Fruit fly (Drosophila melanogaster) whole organism, embryonic: Measurements from ENCODE around the gene dysc.

Experiments
- Antp ChIP-seq: fragments of 200-800 bp; sonication (Bioruptor generic); optimal IDR thresholded peaks from 3 replicates; lab custom pipeline; 2016; ENCODE audit warnings: missing biosample characterization, missing genetic modification characterization
- Atf-2 ChIP-seq: fragments of 200-800 bp; sonication (Bioruptor generic); optimal IDR thresholded peaks from 2 replicates; lab custom pipeline; 2016; ENCODE audit warnings: missing biosample characterization, missing genetic modification characterization
- Awh ChIP-seq: fragments of 200-800 bp; sonication (Bioruptor generic); IDR thresholded peaks from 2 replicates; pipeline ENCODE4, ENCODE4 v1.3.6; 2022; ENCODE audit warnings: missing biosample characterization, missing genetic modification characterization
- CG10959 ChIP-seq: fragments of 200-800 bp; sonication (Bioruptor generic); IDR thresholded peaks from 2 replicates; pipeline ENCODE4 v1.3.6; 2022; ENCODE audit warnings: missing biosample characterization, missing genetic modification characterization
- CG10979 ChIP-seq: fragments of 200-800 bp; sonication (Bioruptor generic); optimal IDR thresholded peaks from 2 replicates; lab custom pipeline; 2018; ENCODE audit warnings: missing biosample characterization, mild to moderate bottlenecking, missing genetic modification characterization, moderate library complexity
- CG11504 ChIP-seq: fragments of 200-800 bp; sonication (Bioruptor generic); optimal IDR thresholded peaks from 3 replicates; lab custom pipeline; 2019; ENCODE audit warnings: missing biosample characterization, mild to moderate bottlenecking, missing genetic modification characterization, moderate library complexity
- CG13775 ChIP-seq: fragments of 200-800 bp; sonication (Bioruptor generic); optimal IDR thresholded peaks from 3 replicates; lab custom pipeline; 2017; ENCODE audit warnings: missing biosample characterization, mild to moderate bottlenecking, missing genetic modification characterization
- CG13894 ChIP-seq: fragments of 200-800 bp; sonication (Bioruptor generic); optimal IDR thresholded peaks from 3 replicates; lab custom pipeline; 2018; ENCODE audit warnings: missing biosample characterization, mild to moderate bottlenecking, missing genetic modification characterization, moderate library complexity
- CG15073 ChIP-seq: fragments of 200-800 bp; sonication (Bioruptor generic); optimal IDR thresholded peaks from 2 replicates; lab custom pipeline; 2016; ENCODE audit warnings: missing biosample characterization, missing genetic modification characterization
- CG15514 ChIP-seq: fragments of 200-800 bp; sonication (Bioruptor generic); optimal IDR thresholded peaks from 3 replicates; lab custom pipeline; 2017; ENCODE audit warnings: missing biosample characterization, missing genetic modification characterization, mild to moderate bottlenecking, moderate library complexity, missing genetic modification reagents
- CG16863 ChIP-seq: fragments of 200-800 bp; sonication (Bioruptor generic); optimal IDR thresholded peaks from 3 replicates; lab custom pipeline; 2016; ENCODE audit warnings: missing biosample characterization, missing genetic modification characterization
- CG34376 ChIP-seq: fragments of 200-800 bp; sonication (Bioruptor generic); optimal IDR thresholded peaks from 2 replicates; lab custom pipeline; 2018; ENCODE audit warnings: missing biosample characterization, mild to moderate bottlenecking, missing genetic modification characterization
- CG3995 ChIP-seq: fragments of 200-800 bp; sonication (Bioruptor generic); optimal IDR thresholded peaks from 3 replicates; lab custom pipeline; 2016; ENCODE audit warnings: missing biosample characterization, missing genetic modification characterization
- CG42726 ChIP-seq: fragments of 200-800 bp; sonication (Bioruptor generic); IDR thresholded peaks from 2 replicates; pipeline ENCODE4 v1.3.6; 2022; ENCODE audit warnings: missing biosample characterization, missing genetic modification characterization; ENCODE audit not compliant: partially characterized antibody
- CG6765 ChIP-seq: fragments of 200-800 bp; sonication (Bioruptor generic); optimal IDR thresholded peaks from 3 replicates; lab custom pipeline; 2017; ENCODE audit warnings: missing biosample characterization, mild to moderate bottlenecking, missing genetic modification characterization
- CG7745 ChIP-seq: fragments of 200-800 bp; sonication (Bioruptor generic); optimal IDR thresholded peaks from 2 replicates; lab custom pipeline; 2018; ENCODE audit warnings: missing biosample characterization, mild to moderate bottlenecking, missing genetic modification characterization, moderate library complexity
- CG9215 ChIP-seq: fragments of 200-800 bp; sonication (Bioruptor generic); IDR thresholded peaks from 2 replicates; pipeline ENCODE4 v1.3.6; 2022; ENCODE audit warnings: missing biosample characterization, missing genetic modification characterization
- CG9797 ChIP-seq: fragments of 200-800 bp; sonication (Bioruptor generic); optimal IDR thresholded peaks from 3 replicates; lab custom pipeline; 2018; ENCODE audit warnings: missing biosample characterization, mild to moderate bottlenecking, missing genetic modification characterization
- CG9932 ChIP-seq: fragments of 200-800 bp; sonication (Bioruptor generic); IDR thresholded peaks from 2 replicates; pipeline ENCODE4 v1.3.6; 2022; ENCODE audit warnings: missing biosample characterization, missing genetic modification characterization
- CoRest ChIP-seq: fragments of 200-800 bp; sonication (Bioruptor generic); optimal IDR thresholded peaks from 3 replicates; lab custom pipeline; 2018; ENCODE audit warnings: missing biosample characterization, mild to moderate bottlenecking, missing genetic modification characterization, moderate library complexity
- Deaf1 ChIP-seq: fragments of 200-800 bp; optimal IDR thresholded peaks from 3 replicates; lab custom pipeline; 2019; ENCODE audit warnings: missing biosample characterization, mild to moderate bottlenecking, missing genetic modification characterization, moderate library complexity
- Dp ChIP-seq: fragments of 200-800 bp; sonication (Bioruptor generic); optimal IDR thresholded peaks from 2 replicates; lab custom pipeline; 2018; ENCODE audit warnings: missing biosample characterization, mild to moderate bottlenecking, missing genetic modification characterization, moderate library complexity
- E2f2 ChIP-seq: fragments of 200-800 bp; sonication (Bioruptor generic); IDR thresholded peaks from 2 replicates; pipeline ENCODE4 v1.3.6; 2022; ENCODE audit warnings: missing biosample characterization, missing genetic modification characterization
- Ets97D ChIP-seq: fragments of 200-800 bp; sonication (Bioruptor generic); optimal IDR thresholded peaks from 3 replicates; lab custom pipeline; 2016; ENCODE audit warnings: missing biosample characterization, missing genetic modification characterization
- HLH54F ChIP-seq: fragments of 200-800 bp; sonication (Bioruptor generic); optimal IDR thresholded peaks from 3 replicates; lab custom pipeline; 2016; ENCODE audit warnings: missing biosample characterization, missing genetic modification characterization
- Hr3 ChIP-seq: fragments of 200-800 bp; sonication (Bioruptor generic); optimal IDR thresholded peaks from 3 replicates; lab custom pipeline; 2016; ENCODE audit warnings: missing biosample characterization, missing genetic modification characterization
- Lpt ChIP-seq: fragments of >200 bp; optimal IDR thresholded peaks from 2 replicates; lab custom pipeline; 2018; ENCODE audit warnings: missing biosample characterization, missing genetic modification characterization
- Nf-YB ChIP-seq: fragments of 200-800 bp; sonication (Bioruptor generic); optimal IDR thresholded peaks from 3 replicates; lab custom pipeline; 2019; ENCODE audit warnings: missing biosample characterization, mild to moderate bottlenecking, missing genetic modification characterization, moderate library complexity
- Rfx ChIP-seq: fragments of 200-800 bp; sonication (Bioruptor generic); IDR thresholded peaks from 2 replicates; pipeline ENCODE4 v1.3.6; 2022; ENCODE audit warnings: missing biosample characterization, missing genetic modification characterization
- Stat92E ChIP-seq, 3 experiments: fragments of >200 bp in 2 of 3; fragments of 200-800 bp in 1 of 3; sonication (Bioruptor generic) in 1 of 3; optimal IDR thresholded peaks; 2 replicates each; lab custom pipeline; 2017 to 2019; ENCODE audit warnings: missing biosample characterization in 3 of 3, missing genetic modification characterization in 3 of 3, mild to moderate bottlenecking in 1 of 3, moderate library complexity in 1 of 3
- YL-1 ChIP-seq: fragments of 200-800 bp; sonication (Bioruptor generic); optimal IDR thresholded peaks from 3 replicates; lab custom pipeline; 2017; ENCODE audit warnings: missing biosample characterization, mild to moderate bottlenecking, missing genetic modification characterization
- btn ChIP-seq: fragments of 200-800 bp; sonication (Bioruptor generic); optimal IDR thresholded peaks from 2 replicates; lab custom pipeline; 2016; ENCODE audit warnings: missing biosample characterization, missing genetic modification characterization
- danr ChIP-seq: fragments of 200-800 bp; sonication (Bioruptor generic); IDR thresholded peaks from 2 replicates; pipeline ENCODE4 v1.3.6; 2022; ENCODE audit warnings: missing biosample characterization, missing genetic modification characterization
- dati ChIP-seq: fragments of 200-800 bp; sonication (Bioruptor generic); IDR thresholded peaks from 2 replicates; pipeline ENCODE4 v1.3.6; 2022; ENCODE audit warnings: missing biosample characterization, missing genetic modification characterization
- en ChIP-seq: fragments of 200-800 bp; sonication (Bioruptor generic); optimal IDR thresholded peaks from 2 replicates; lab custom pipeline; 2016; ENCODE audit warnings: missing biosample characterization, missing genetic modification characterization
- ewg ChIP-seq: fragments of 200-800 bp; sonication (Bioruptor generic); optimal IDR thresholded peaks from 3 replicates; lab custom pipeline; 2017; ENCODE audit warnings: mild to moderate bottlenecking, missing biosample characterization, missing genetic modification reagents, missing genetic modification characterization
- gcm2 ChIP-seq: fragments of 200-800 bp; sonication (Bioruptor generic); optimal IDR thresholded peaks from 2 replicates; lab custom pipeline; 2016; ENCODE audit warnings: missing biosample characterization, missing genetic modification characterization
- kay ChIP-seq: fragments of 200-800 bp; sonication (Bioruptor generic); optimal IDR thresholded peaks from 2 replicates; lab custom pipeline; 2016; ENCODE audit warnings: missing biosample characterization, missing genetic modification characterization
- nerfin-1 ChIP-seq: fragments of 200-800 bp; sonication (Bioruptor generic); optimal IDR thresholded peaks from 3 replicates; lab custom pipeline; 2019; ENCODE audit warnings: missing biosample characterization, mild to moderate bottlenecking, missing genetic modification characterization, moderate library complexity
- org-1 ChIP-seq: fragments of 200-800 bp; sonication (Bioruptor generic); optimal IDR thresholded peaks from 2 replicates; lab custom pipeline; 2017; ENCODE audit warnings: missing biosample characterization, missing genetic modification characterization
- pan ChIP-seq, 4 experiments: fragments of >200 bp in 3 of 4; fragments of 200-800 bp in 1 of 4; sonication (Bioruptor generic) in 1 of 4; optimal IDR thresholded peaks in 3 of 4; IDR thresholded peaks in 1 of 4; 2 replicates each; pipeline versions ENCODE4 v1.3.6 to Lab custom; 2017 to 2022; ENCODE audit warnings: missing biosample characterization in 2 of 4, missing genetic modification characterization in 2 of 4, mixed read lengths in 1 of 4
- prd ChIP-seq, 3 experiments: fragments of >200 bp in 2 of 3; fragments of 200-800 bp in 1 of 3; sonication (Bioruptor generic) in 1 of 3; optimal IDR thresholded peaks in 2 of 3; IDR thresholded peaks in 1 of 3; 2 replicates in 2 of 3; 3 replicates in 1 of 3; pipeline versions ENCODE4 v1.3.6 to Lab custom; 2017 to 2022; ENCODE audit warnings: missing biosample characterization in 1 of 3, missing genetic modification characterization in 1 of 3
- pum ChIP-seq: fragments of 200-800 bp; sonication (Bioruptor generic); optimal IDR thresholded peaks from 2 replicates; lab custom pipeline; 2016; ENCODE audit warnings: missing biosample characterization, missing genetic modification characterization
- sna ChIP-seq: fragments of 200-800 bp; sonication (Bioruptor generic); IDR thresholded peaks from 2 replicates; pipeline ENCODE4 v1.3.6; 2022; ENCODE audit warnings: missing biosample characterization, missing genetic modification characterization; ENCODE audit not compliant: partially characterized antibody
- vnd ChIP-seq: fragments of 200-800 bp; sonication (Bioruptor generic); IDR thresholded peaks from 3 replicates; pipeline ENCODE4 v1.3.6; 2022; ENCODE audit warnings: missing biosample characterization, missing genetic modification characterization; ENCODE audit not compliant: partially characterized antibody
- wek ChIP-seq: fragments of 200-800 bp; sonication (Bioruptor generic); optimal IDR thresholded peaks from 3 replicates; lab custom pipeline; 2018; ENCODE audit warnings: missing biosample characterization, mild to moderate bottlenecking, missing genetic modification characterization, moderate library complexity
- wor ChIP-seq: fragments of 200-800 bp; sonication (Bioruptor generic); IDR thresholded peaks from 2 replicates; pipeline ENCODE4 v1.3.6; 2022; ENCODE audit warnings: missing biosample characterization, missing genetic modification characterization

dysc gene

DNA sequence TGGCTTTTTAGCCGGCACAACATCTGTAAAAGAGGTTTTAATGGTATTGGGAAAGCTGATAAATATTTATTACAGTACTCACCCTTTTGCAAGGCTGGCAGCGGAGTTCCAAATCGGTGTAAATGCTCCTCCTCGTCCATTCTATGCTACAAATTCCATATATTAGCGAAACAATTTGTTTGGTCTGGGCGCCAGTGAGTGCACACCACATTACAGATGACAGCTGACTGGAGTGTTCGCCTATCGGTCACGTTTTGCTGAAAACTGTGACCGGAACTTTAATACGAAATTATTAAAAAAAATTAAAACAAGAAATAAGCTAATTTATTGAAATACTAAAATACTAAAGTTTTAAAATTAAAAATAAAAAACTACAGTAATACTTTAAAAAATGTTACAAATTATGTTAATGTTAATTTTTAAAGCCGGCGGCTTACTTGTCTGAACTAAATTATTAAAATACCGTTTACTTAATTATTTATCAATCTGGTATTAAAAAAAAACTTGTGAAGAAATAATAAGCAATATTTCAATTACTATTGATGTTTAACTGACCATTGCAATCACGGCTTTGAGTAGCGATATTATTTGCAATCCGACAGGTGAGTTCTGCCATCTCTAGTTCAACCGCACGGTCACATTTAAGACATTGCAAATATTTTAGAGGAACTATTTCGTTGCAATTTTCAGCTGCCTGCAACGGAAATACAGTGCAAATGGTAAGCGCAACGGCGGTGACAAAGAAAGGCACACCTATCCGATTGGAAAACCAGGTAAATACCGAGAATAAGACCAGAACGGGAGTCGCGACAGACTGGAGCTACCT, 25.9 kb upstream of the dysc start, which contains the start of the genes CG8833 and DCTN1-p150 (continued):
- no peak for TF ChIP-seq org-1 (GFP tag; lab: Kevin White, UChicago)
- peak; percentile 27 for TF ChIP-seq YL-1
- TF ChIP-seq ewg: no peak
- TF ChIP-seq danr (GFP tag; lab: Robert Waterston, UW): no peak
- no peak for TF ChIP-seq CG15514 (GFP tag; lab: Kevin White, UChicago)
- peak; percentile 71 for TF ChIP-seq CoRest
- no peak for TF ChIP-seq prd (optimal IDR thresholded peaks at IDR 0.05; lab: Kevin White, UChicago)
- peak; percentile 45; the same call in 1 of the 3 replicates for TF ChIP-seq prd (GFP tag; IDR thresholded peaks at IDR 0.05; lab: Robert Waterston, UW)
- peak; percentile 50 for TF ChIP-seq HLH54F (GFP tag; lab: Kevin White, UChicago)
- peak; percentile 66 for TF ChIP-seq CG13775 (GFP tag; lab: Kevin White, UChicago)
- peak; percentile 29 for TF ChIP-seq Nf-YB (GFP tag; lab: Kevin White, UChicago)
- no peak for TF ChIP-seq Dp (GFP tag; lab: Kevin White, UChicago)
- TF ChIP-seq CG6765: no peak
- TF ChIP-seq kay (GFP tag; lab: Kevin White, UChicago): peak; percentile 25
- TF ChIP-seq wek: no peak
- no peak for TF ChIP-seq CG42726
- no peak for TF ChIP-seq CG15073 (GFP tag; lab: Kevin White, UChicago)
- TF ChIP-seq CG10959 (GFP tag; lab: Robert Waterston, UW): no peak
- no peak for TF ChIP-seq CG11504 (tag; lab: Kevin White, UChicago)
- no peak for TF ChIP-seq E2f2 (GFP tag; lab: Robert Waterston, UW)
- TF ChIP-seq CG7745: no peak
- peak; percentile 18; the same call in 1 of the 3 replicates for TF ChIP-seq vnd (GFP tag; lab: Robert Waterston, UW)
- TF ChIP-seq Stat92E (GFP tag; optimal IDR thresholded peaks at IDR 0.05; lab: Kevin White, UChicago): no peak
- no peak for TF ChIP-seq Awh (GFP tag; lab: Robert Waterston, UW)
- TF ChIP-seq btn (GFP tag; lab: Kevin White, UChicago): no peak
- TF ChIP-seq CG9932: peak; percentile 82
- peak; percentile 8 for TF ChIP-seq Atf-2 (GFP tag; lab: Kevin White, UChicago)
- no peak for TF ChIP-seq en
- TF ChIP-seq wor (GFP tag; lab: Robert Waterston, UW): no peak
- peak; percentile 96 for TF ChIP-seq CG3995 (GFP tag; lab: Kevin White, UChicago)
- no peak for TF ChIP-seq pan (optimal IDR thresholded peaks at IDR 0.05; lab: Kevin White, UChicago)
- TF ChIP-seq pan (GFP tag; optimal IDR thresholded peaks at IDR 0.05 in 1 of 2, IDR thresholded peaks at IDR 0.05 in 1 of 2): peak in 1 of 2 experiments; percentile 36
- TF ChIP-seq Deaf1 (tag; lab: Kevin White, UChicago): no peak
- no peak for TF ChIP-seq Lpt (GFP tag; lab: Kevin White, UChicago)
- no peak for TF ChIP-seq dati
- TF ChIP-seq sna (GFP tag; lab: Robert Waterston, UW): no peak
- TF ChIP-seq Ets97D (GFP tag; lab: Kevin White, UChicago): peak; percentile 21
- TF ChIP-seq CG13894 (tag; lab: Kevin White, UChicago): no peak
- no peak for TF ChIP-seq CG10979
- peak; percentile 4 for TF ChIP-seq pum (GFP tag; lab: Kevin White, UChicago)
- peak; percentile 47 for TF ChIP-seq Hr3 (GFP tag; lab: Kevin White, UChicago)
- no peak for TF ChIP-seq gcm2 (GFP tag; lab: Kevin White, UChicago)
- peak; percentile 4 for TF ChIP-seq CG16863 (GFP tag; lab: Kevin White, UChicago)
- TF ChIP-seq nerfin-1 (tag; lab: Kevin White, UChicago): no peak
- TF ChIP-seq Antp (GFP tag; lab: Kevin White, UChicago): peak; percentile 39
- TF ChIP-seq CG9797 (GFP tag; lab: Kevin White, UChicago): peak; percentile 53
- TF ChIP-seq CG9215 (GFP tag; lab: Robert Waterston, UW): 0 out of 2 replicates have a peak, but pooled peaks have one; percentile 34
- TF ChIP-seq Rfx: peak; percentile 69
- no peak for TF ChIP-seq CG34376
